Worm (Caenorhabditis elegans): ENCODE data around the gene C26D10.3.

Gene C26D10.3

DNA sequence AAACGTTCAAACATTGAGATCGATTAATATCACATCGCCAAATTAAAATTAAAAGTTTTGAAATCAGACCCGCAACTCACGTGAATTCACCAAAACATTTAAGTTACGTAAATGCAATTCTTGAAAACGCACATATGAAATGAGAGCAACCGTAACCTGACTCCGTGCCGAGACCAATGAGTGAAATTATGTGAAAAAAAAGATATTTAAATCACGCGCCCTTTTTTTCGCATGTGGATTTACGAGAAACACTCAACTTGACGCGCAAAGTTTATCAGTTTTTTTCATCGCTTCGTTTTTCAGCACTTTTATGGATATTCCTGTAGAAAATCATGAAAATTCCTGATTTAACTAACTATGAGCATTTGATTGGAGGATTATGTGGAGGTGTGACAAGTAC, 49.1 kb upstream of the C26D10.3 start, which contains the start of the genes gei-14 and slc-25A32 (continued):
- TF ChIP-seq xnd-1 (tag; optimal IDR thresholded peaks at IDR 0.05) (peak; percentile 75), hmg-1.2 (GFP tag; IDR thresholded peaks at IDR 0.05) (peak; percentile 36), ekl-4 (GFP tag; IDR thresholded peaks at IDR 0.05) (peak; percentile 69), akir-1 (GFP tag; optimal IDR thresholded peaks at IDR 0.05) (no peak), madf-3 (GFP tag; IDR thresholded peaks at IDR 0.05) (peak; percentile 73; the same call in 1 of the 2 replicates), K11D2.4 (GFP tag; IDR thresholded peaks at IDR 0.05) (no peak), mel-28 (tag; optimal IDR thresholded peaks at IDR 0.05; ENCODE audit: borderline replicate concordance) (no peak), B0035.1 (tag; optimal IDR thresholded peaks at IDR 0.05) (no peak), ccch-3 (GFP tag; optimal IDR thresholded peaks at IDR 0.05) (no peak), mcd-1 (GFP tag; IDR thresholded peaks at IDR 0.05) (peak; percentile 52; the same call in 1 of the 2 replicates), T26A5.8 (tag; optimal IDR thresholded peaks at IDR 0.05) (no peak), F22D6.2 (tag; optimal IDR thresholded peaks at IDR 0.05) (no peak), F37B4.10 (GFP tag; IDR thresholded peaks at IDR 0.05) (no peak), nfya-1 (tag; optimal IDR thresholded peaks at IDR 0.05; ENCODE audit: borderline replicate concordance, insufficient read depth) (no peak), tbp1 (GFP tag; optimal IDR thresholded peaks at IDR 0.05) (peak; percentile 35), efl-1 (GFP tag; optimal IDR thresholded peaks at IDR 0.05) (peak; percentile 88), madf-10 (tag; optimal IDR thresholded peaks at IDR 0.05) (no peak), F33H1.4 (GFP tag; IDR thresholded peaks at IDR 0.05) (peak; percentile 92), F10E7.11 (tag; optimal IDR thresholded peaks at IDR 0.05) (no peak), B0019.2 (GFP tag; conservative IDR thresholded peaks at IDR 0.05) (peak; percentile 88), athp-1 (tag; optimal IDR thresholded peaks at IDR 0.05) (peak; percentile 43), sdz-38 (tag; optimal IDR thresholded peaks at IDR 0.05) (no peak), fkh-3 (tag; optimal IDR thresholded peaks at IDR 0.05) (no peak), bed-1 (GFP tag; IDR thresholded peaks at IDR 0.05) (no peak), lag-1 (GFP tag; IDR thresholded peaks at IDR 0.05) (no peak), D2030.7 (GFP tag; IDR thresholded peaks at IDR 0.05) (peak; percentile 58), rpc-1 (optimal IDR thresholded peaks at IDR 0.05) (no peak), rpc-1 (tag; optimal IDR thresholded peaks at IDR 0.05) (no peak), egrh-3 (GFP tag; IDR thresholded peaks at IDR 0.05) (no peak), bed-2 (GFP tag; IDR thresholded peaks at IDR 0.05) (no peak), repo-1 (tag; optimal IDR thresholded peaks at IDR 0.05) (no peak), C06A6.2 (GFP tag; conservative IDR thresholded peaks at IDR 0.05) (no peak), hrde-1 (tag; optimal IDR thresholded peaks at IDR 0.05; ENCODE audit: borderline replicate concordance) (no peak), tbx-9 (tag; optimal IDR thresholded peaks at IDR 0.05; ENCODE audit: borderline replicate concordance) (no peak), ama-1 (optimal IDR thresholded peaks at IDR 0.05) (no peak), ama-1 (GFP tag; optimal IDR thresholded peaks at IDR 0.05) (no peak), F55B11.4 (tag; optimal IDR thresholded peaks at IDR 0.05; ENCODE audit: borderline replicate concordance, insufficient read depth) (no peak), nfyb-1 (GFP tag; IDR thresholded peaks at IDR 0.05) (no peak), attf-5 (GFP tag; optimal IDR thresholded peaks at IDR 0.05) (no peak), Y67H2A.10 (GFP tag; conservative IDR thresholded peaks at IDR 0.05) (no peak), B0336.3 (GFP tag; IDR thresholded peaks at IDR 0.05) (0 out of 2 replicates have a peak, but pooled peaks have one; percentile 39), somi-1 (GFP tag; optimal IDR thresholded peaks at IDR 0.05) (no peak), ztf-26 (tag; optimal IDR thresholded peaks at IDR 0.05) (no peak), attf-6 (GFP tag; IDR thresholded peaks at IDR 0.05) (no peak), lin-40 (tag; optimal IDR thresholded peaks at IDR 0.05) (no peak), lin-35 (GFP tag; optimal IDR thresholded peaks at IDR 0.05) (peak; percentile 50 to 75 (median 65)), egl-44 (GFP tag; IDR thresholded peaks at IDR 0.05) (no peak), C17E4.6 (GFP tag; IDR thresholded peaks at IDR 0.05) (no peak), gei-17 (GFP tag; optimal IDR thresholded peaks at IDR 0.05) (no peak), ztf-3 (GFP tag; optimal IDR thresholded peaks at IDR 0.05) (no peak), ztf-22 (GFP tag; optimal IDR thresholded peaks at IDR 0.05) (no peak)

Data from whole organism, young adult.